Worm (Caenorhabditis elegans) whole organism, L2 larva: ENCODE data around the gene F37B12.1.

Source experiments
- ceh-82 ChIP-seq: fragments of 150-350 bp; optimal IDR thresholded peaks from 2 replicates; lab custom pipeline; 2014; ENCODE audit warnings: missing biosample characterization, missing genetic modification characterization
- fos-1 ChIP-seq: fragments of 150-350 bp; optimal IDR thresholded peaks from 2 replicates; lab custom pipeline; 2014; ENCODE audit warnings: missing biosample characterization, missing genetic modification characterization
- nhr-21 ChIP-seq: fragments of 150-350 bp; optimal IDR thresholded peaks from 2 replicates; lab custom pipeline; 2014; ENCODE audit warnings: missing biosample characterization, missing genetic modification characterization
- nhr-237 ChIP-seq: fragments of 150-350 bp; optimal IDR thresholded peaks from 2 replicates; lab custom pipeline; 2014; ENCODE audit warnings: missing biosample characterization, missing genetic modification characterization
- snpc-4 ChIP-seq: fragments of 150-350 bp; optimal IDR thresholded peaks from 2 replicates; lab custom pipeline; 2014; ENCODE audit warnings: missing biosample characterization, missing genetic modification characterization

DNA sequence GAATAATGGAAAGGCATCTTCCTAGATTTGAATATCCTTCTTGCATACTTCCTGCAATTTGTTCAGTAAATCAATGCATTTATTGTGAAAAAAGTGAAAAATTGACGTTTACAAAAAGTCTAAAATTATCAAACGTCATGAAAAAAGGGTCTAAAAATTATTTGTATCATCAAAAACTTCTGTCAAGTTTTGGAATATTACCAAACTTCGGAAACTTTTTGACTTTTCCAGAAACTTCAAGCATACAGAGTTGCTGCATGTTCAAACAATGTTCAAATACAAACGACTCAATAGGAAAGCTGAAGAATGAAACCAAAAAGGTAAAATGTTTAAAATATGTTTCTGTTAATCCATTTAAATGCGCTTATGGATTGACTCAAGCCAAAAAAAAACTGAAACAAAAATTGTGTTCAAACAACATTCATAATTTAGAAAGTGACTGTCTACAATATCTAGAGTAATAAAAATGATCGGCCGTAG, 27.3 kb downstream of the F37B12.1 start, which contains the start of gene F44G4.6:
- TF ChIP-seq fos-1 (tag; lab: Kevin White, UChicago): no peak
- TF ChIP-seq nhr-21 (tag; lab: Kevin White, UChicago): no peak
- TF ChIP-seq snpc-4: no peak
- no peak for TF ChIP-seq nhr-237 (tag; lab: Kevin White, UChicago)
- no peak for TF ChIP-seq ceh-82 (tag; lab: Kevin White, UChicago)
